Worm (Caenorhabditis elegans) whole organism, midembryonic: ENCODE measurements around the gene ric-8.

Experiments used
- T22C8.4 ChIP-seq: fragments of 200-800 bp; sonication (Bioruptor generic); IDR thresholded peaks from 2 replicates; pipeline ENCODE4 v1.3.6; 2022; ENCODE audit warnings: missing genetic modification characterization, missing compliant biosample characterization
- cog-1 ChIP-seq: sonication (generic microtip); optimal IDR thresholded peaks from 2 replicates; lab custom pipeline; 2016; ENCODE audit warnings: missing genetic modification characterization, missing compliant biosample characterization
- flt-1 ChIP-seq: fragments of 200-800 bp; sonication (Bioruptor generic); IDR thresholded peaks from 2 replicates; pipeline ENCODE4 v1.3.6; 2022; ENCODE audit warnings: missing genetic modification characterization, missing compliant biosample characterization
- klf-2 ChIP-seq: fragments of 200-800 bp; sonication (Bioruptor generic); conservative IDR thresholded peaks from 2 replicates; pipeline ENCODE4 v1.3.6; 2022; ENCODE audit warnings: missing genetic modification reagents, missing genetic modification characterization, missing compliant biosample characterization
- med-1 ChIP-seq: sonication (generic microtip); optimal IDR thresholded peaks from 2 replicates; lab custom pipeline; 2017; ENCODE audit warnings: missing genetic modification characterization, mild to moderate bottlenecking, missing compliant biosample characterization, antibody characterized with exemption, missing genetic modification reagents; ENCODE audit not compliant: insufficient read depth
- ref-1 ChIP-seq: fragments of 200-800 bp; sonication (Bioruptor generic); conservative IDR thresholded peaks from 2 replicates; pipeline ENCODE4 v1.3.6; 2022; ENCODE audit warnings: missing genetic modification reagents, missing genetic modification characterization, missing compliant biosample characterization
- tab-1 ChIP-seq: fragments of 200-800 bp; sonication (Bioruptor generic); IDR thresholded peaks from 2 replicates; pipeline ENCODE4 v1.3.6; 2022; ENCODE audit warnings: missing genetic modification characterization, missing compliant biosample characterization
- ztf-23 ChIP-seq: fragments of 200-800 bp; sonication (Bioruptor generic); IDR thresholded peaks from 2 replicates; pipeline ENCODE4 v1.3.6; 2022; ENCODE audit warnings: missing genetic modification reagents, missing genetic modification characterization, missing compliant biosample characterization
- ztf-29 ChIP-seq: fragments of 200-800 bp; sonication (Bioruptor generic); IDR thresholded peaks from 2 replicates; pipeline ENCODE4 v1.3.6; 2022; ENCODE audit warnings: missing genetic modification reagents, missing genetic modification characterization, missing compliant biosample characterization

Gene ric-8

ce11 chrIV:2610974-2611373 is 31.8 kb upstream of the ric-8 start:
- TF ChIP-seq tab-1 (GFP tag; lab: Robert Waterston, UW) (no peak), T22C8.4 (GFP tag; lab: Robert Waterston, UW) (peak; percentile 28; the same call in 1 of the 2 replicates)

ce11 chrIV:2613011-2613503 is 29.7 kb upstream of the ric-8 start, which contains the start of gene Y69A2AR.28:
Gene Y69A2AR.28, minus strand, starts transcription at chrIV:2613061.
- TF ChIP-seq T22C8.4 (GFP tag; lab: Robert Waterston, UW) (no peak), ztf-29 (no peak), klf-2 (no peak), cog-1 (tag; lab: Kevin White, UChicago) (no peak), med-1 (no peak), ztf-23 (no peak), tab-1 (GFP tag; lab: Robert Waterston, UW) (no peak), flt-1 (GFP tag; lab: Robert Waterston, UW) (no peak), ref-1 (no peak)

- TF ChIP-seq ref-1 (no peak), flt-1 (GFP tag; lab: Robert Waterston, UW) (no peak), ztf-29 (no peak), med-1 (no peak), klf-2 (no peak), tab-1 (GFP tag; lab: Robert Waterston, UW) (no peak), T22C8.4 (GFP tag; lab: Robert Waterston, UW) (no peak), ztf-23 (no peak), cog-1 (tag; lab: Kevin White, UChicago) (no peak)
Measured at ce11 chrIV:2613754-2614244, 29.0 kb upstream of the ric-8 start, which contains the start of gene daao-1. Gene daao-1, plus strand, starts transcription at chrIV:2614194.

- peak; percentile 69; the same call in 1 of the 2 replicates for TF ChIP-seq T22C8.4 (GFP tag; lab: Robert Waterston, UW)
- no peak for TF ChIP-seq cog-1 (tag; lab: Kevin White, UChicago)
Measured at ce11 chrIV:2616853-2617252, 25.9 kb upstream of the ric-8 start.

- TF ChIP-seq flt-1 (GFP tag; lab: Robert Waterston, UW) (no peak), T22C8.4 (GFP tag; lab: Robert Waterston, UW) (no peak), tab-1 (GFP tag; lab: Robert Waterston, UW) (no peak)
Measured at ce11 chrIV:2618611-2619010, 24.2 kb upstream of the ric-8 start, which contains the start of gene smf-3. Gene smf-3, plus strand, starts transcription at chrIV:2618869.

ce11 chrIV:2628171-2628570 is 14.6 kb upstream of the ric-8 start, which contains the start of gene ngn-1:
Gene ngn-1, minus strand, starts transcription at chrIV:2628271.
- no peak for TF ChIP-seq flt-1 (GFP tag; lab: Robert Waterston, UW)
- TF ChIP-seq T22C8.4 (GFP tag; lab: Robert Waterston, UW): no peak
- TF ChIP-seq tab-1 (GFP tag; lab: Robert Waterston, UW): no peak
- TF ChIP-seq cog-1 (tag; lab: Kevin White, UChicago): no peak
- TF ChIP-seq ztf-23: no peak
- TF ChIP-seq ref-1: no peak
- no peak for TF ChIP-seq klf-2
- no peak for TF ChIP-seq ztf-29
- TF ChIP-seq med-1: no peak

ce11 chrIV:2630145-2630544 is 12.6 kb upstream of the ric-8 start:
- TF ChIP-seq med-1: no peak
- no peak for TF ChIP-seq flt-1 (GFP tag; lab: Robert Waterston, UW)
- no peak for TF ChIP-seq ref-1
- TF ChIP-seq cog-1 (tag; lab: Kevin White, UChicago): no peak
- TF ChIP-seq klf-2: no peak
- no peak for TF ChIP-seq ztf-23
- no peak for TF ChIP-seq tab-1 (GFP tag; lab: Robert Waterston, UW)
- no peak for TF ChIP-seq T22C8.4 (GFP tag; lab: Robert Waterston, UW)
- TF ChIP-seq ztf-29: no peak

ce11 chrIV:2634992-2635391 is 7.8 kb upstream of the ric-8 start:
- 0 out of 2 replicates have a peak, but pooled peaks have one; percentile 15 for TF ChIP-seq flt-1 (GFP tag; lab: Robert Waterston, UW)
- TF ChIP-seq T22C8.4 (GFP tag; lab: Robert Waterston, UW): no peak
- TF ChIP-seq med-1: no peak

- TF ChIP-seq tab-1 (GFP tag; lab: Robert Waterston, UW) (peak; percentile 84), med-1 (no peak), T22C8.4 (GFP tag; lab: Robert Waterston, UW) (peak; percentile 99), klf-2 (peak; percentile 72; the same call in 1 of the 2 replicates), ref-1 (peak; percentile 72), ztf-23 (peak; percentile 82), cog-1 (tag; lab: Kevin White, UChicago) (no peak), flt-1 (GFP tag; lab: Robert Waterston, UW) (peak; percentile 78; the same call in 1 of the 2 replicates), ztf-29 (peak; percentile 72)
Measured at ce11 chrIV:2639666-2640273, 3.0 kb upstream of the ric-8 start.

ce11 chrIV:2640950-2641349 is 1.8 kb upstream of the ric-8 start, which contains the start of the genes mdf-2 and nduv-3:
Gene mdf-2, minus strand, starts transcription at chrIV:2641125.
Gene nduv-3, plus strand, starts transcription at chrIV:2641310.
- no peak for TF ChIP-seq klf-2
- TF ChIP-seq ztf-23: no peak
- no peak for TF ChIP-seq ztf-29
- no peak for TF ChIP-seq tab-1 (GFP tag; lab: Robert Waterston, UW)
- TF ChIP-seq flt-1 (GFP tag; lab: Robert Waterston, UW): 0 out of 2 replicates have a peak, but pooled peaks have one; percentile 40
- no peak for TF ChIP-seq med-1
- TF ChIP-seq ref-1: no peak
- TF ChIP-seq T22C8.4 (GFP tag; lab: Robert Waterston, UW): peak; percentile 85

ce11 chrIV:2642054-2642453 is 719 bp upstream of the ric-8 start:
- no peak for TF ChIP-seq ztf-29
- no peak for TF ChIP-seq flt-1 (GFP tag; lab: Robert Waterston, UW)
- no peak for TF ChIP-seq med-1
- no peak for TF ChIP-seq klf-2
- no peak for TF ChIP-seq tab-1 (GFP tag; lab: Robert Waterston, UW)
- TF ChIP-seq cog-1 (tag; lab: Kevin White, UChicago): no peak
- no peak for TF ChIP-seq ref-1
- no peak for TF ChIP-seq T22C8.4 (GFP tag; lab: Robert Waterston, UW)
- TF ChIP-seq ztf-23: no peak
